Fruit fly (Drosophila melanogaster): Measurements from ENCODE around the gene Cpr30B.

Gene Cpr30B

DNA sequence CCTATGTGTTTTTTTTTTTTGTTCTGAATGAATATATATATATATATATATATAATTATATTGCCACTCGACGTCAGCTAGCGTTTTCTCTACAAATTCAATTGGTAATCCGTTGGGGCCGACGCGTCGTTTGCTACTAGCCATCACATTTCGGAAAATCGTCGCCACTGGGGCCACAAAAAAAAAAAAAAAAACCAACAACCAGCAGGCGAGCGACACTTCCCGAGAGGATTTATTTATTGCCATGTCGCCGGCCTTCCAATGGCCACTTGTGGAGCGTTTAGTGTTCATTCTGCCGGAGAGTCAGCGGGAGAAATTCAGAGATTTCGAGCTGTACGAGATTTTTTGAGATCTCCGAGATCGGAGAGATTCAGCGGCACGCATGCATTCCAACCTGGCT lies 8.2 kb downstream of the Cpr30B start:
- no peak for TF ChIP-seq noc (tag; optimal IDR thresholded peaks at IDR 0.05)

dm6 chr2L:9557858-9558257 lies 15.2 kb downstream of the Cpr30B start:
- TF ChIP-seq noc (tag; optimal IDR thresholded peaks at IDR 0.05) = no peak

DNA sequence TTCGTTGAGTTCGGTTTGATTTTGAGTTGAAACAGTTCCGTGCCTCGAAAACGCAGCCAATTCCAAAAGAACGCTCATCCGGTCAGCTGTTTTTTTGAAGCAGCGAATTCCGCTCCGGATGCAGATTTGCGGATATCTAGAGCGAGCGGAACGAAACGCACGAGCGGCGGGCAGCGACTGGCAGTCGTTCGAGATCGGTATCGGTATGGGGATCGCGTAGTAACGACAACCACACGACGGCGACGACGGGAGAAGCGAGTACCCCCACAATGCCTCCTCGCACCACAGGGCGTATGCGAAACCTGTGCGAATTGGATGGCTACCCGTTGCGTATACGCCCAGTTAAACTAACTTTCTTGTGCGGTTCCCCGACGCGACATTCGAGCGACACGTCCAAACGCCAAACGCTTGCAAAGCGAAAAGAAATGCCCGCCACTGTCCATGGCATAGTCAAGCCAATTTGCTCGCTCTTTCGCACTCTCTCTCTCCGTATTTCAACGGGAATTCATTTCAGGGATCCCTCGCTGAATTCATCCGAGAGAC lies 17.4 kb downstream of the Cpr30B start:
- no peak for TF ChIP-seq noc (tag; optimal IDR thresholded peaks at IDR 0.05)

DNA sequence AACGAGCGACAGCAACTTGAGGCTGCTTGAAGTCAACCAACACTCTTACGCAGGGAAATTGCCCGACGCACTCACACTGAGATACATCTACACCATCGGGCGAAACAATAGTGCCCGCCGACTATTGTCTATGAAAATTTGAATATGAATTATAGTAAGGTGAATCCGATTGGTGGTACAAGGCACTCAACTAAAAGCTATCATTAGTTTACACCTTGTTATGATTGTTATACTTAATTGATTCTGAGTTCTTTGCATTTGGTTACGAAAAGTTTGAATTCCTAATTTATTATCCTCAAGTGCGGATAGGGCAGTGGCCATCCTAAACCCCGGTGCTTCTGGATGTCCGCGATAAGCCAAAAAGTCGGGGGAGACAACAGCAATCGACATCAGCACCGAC lies 20.0 kb downstream of the Cpr30B start:
- no peak for TF ChIP-seq noc (tag; optimal IDR thresholded peaks at IDR 0.05)

DNA sequence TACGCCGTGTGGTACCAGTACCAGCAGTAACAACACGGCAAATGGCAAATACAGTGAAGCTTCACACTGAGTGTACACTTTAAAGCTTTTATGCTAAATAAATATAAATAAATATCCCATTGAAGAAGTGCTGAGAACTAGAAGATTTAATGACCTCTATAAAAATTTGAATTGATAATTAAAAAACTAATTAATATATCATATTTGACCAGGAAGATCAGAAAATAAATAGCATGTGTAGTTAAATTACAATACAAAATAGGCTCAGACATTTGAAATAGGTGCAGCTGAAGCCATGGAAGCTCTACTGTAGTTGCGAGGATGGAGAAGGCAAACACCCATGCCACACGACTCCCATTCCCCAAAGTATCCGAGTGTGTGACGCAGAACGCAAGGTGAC lies 21.8 kb downstream of the Cpr30B start:
- TF ChIP-seq noc (tag; optimal IDR thresholded peaks at IDR 0.05) = peak; percentile 18

dm6 chr2L:9565387-9565786 lies 22.7 kb downstream of the Cpr30B start, which contains the start of gene CG46468:
TSS of gene CG46468 (minus strand) at chr2L:9565438.
- no peak for TF ChIP-seq noc (tag; optimal IDR thresholded peaks at IDR 0.05)

- TF ChIP-seq noc (tag; optimal IDR thresholded peaks at IDR 0.05) = no peak
Measured at dm6 chr2L:9566656-9567055, 24.0 kb downstream of the Cpr30B start, which contains the start of gene jp. TSS of gene jp (minus strand) at chr2L:9566750.

DNA sequence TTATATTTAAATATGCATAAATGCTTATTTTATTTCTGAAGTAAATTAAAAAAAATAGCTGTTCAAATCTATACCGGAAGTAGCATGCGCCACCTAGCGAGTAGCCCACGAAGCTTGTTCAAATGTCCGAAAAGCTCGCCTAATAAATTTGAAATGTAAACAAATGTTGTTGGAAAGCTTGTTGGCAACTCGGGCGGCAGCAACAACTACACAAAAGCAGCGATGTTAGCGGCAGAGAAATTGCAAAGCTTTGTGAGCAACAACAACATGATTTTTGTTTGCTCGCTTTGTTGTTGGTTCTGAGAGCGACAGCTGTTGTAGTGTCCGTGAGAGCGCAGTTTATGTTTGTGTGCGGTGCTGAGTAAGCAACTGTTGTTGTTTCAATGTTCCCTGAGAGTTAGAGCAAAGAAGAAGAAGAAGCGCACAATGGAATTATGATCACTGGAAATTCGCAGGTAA lies 24.7 kb downstream of the Cpr30B start:
- TF ChIP-seq noc (tag; optimal IDR thresholded peaks at IDR 0.05) = peak; percentile 81

DNA sequence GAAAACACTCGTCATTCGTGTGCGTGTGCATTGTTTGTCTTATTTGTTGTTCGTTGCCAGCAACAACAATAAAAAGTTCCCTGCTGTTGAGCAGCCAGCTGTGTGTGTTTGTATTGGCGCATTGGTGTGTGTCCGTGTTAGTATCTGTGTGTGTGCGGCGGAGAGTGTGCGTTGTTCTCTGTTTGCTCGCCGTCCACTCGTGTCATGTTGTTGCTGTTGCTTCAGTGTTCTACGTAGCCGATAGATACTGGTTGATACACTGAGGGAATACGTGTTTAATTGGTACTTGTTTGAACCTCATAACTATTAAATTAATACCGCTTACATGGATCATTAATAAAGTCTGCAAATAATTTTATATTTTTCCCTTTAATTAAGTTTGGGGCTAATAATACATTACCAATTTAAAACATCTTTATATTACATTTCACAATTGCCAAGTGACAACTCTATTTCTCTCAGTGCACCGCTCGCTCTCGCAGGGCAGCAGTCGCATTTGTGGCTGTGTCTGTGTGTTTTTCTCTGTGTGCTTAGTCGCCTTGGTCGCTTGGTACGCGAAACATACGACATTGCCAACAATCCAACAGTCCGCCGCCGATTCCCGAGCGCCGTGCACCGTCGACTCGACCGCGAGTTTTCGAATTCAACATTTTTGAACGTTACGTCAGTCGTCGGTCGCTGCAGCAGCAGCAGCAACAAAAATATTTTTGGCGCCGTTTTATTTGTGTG lies 25.8 kb downstream of the Cpr30B start, which contains the start of gene brwl:
brwl (plus strand) TSS at position 531 of the 729 bp plus-strand sequence.
- peak; percentile 99 for TF ChIP-seq noc (tag; optimal IDR thresholded peaks at IDR 0.05)

- no peak for TF ChIP-seq noc (tag; optimal IDR thresholded peaks at IDR 0.05)
Measured at dm6 chr2L:9569131-9569530, 26.5 kb downstream of the Cpr30B start.

DNA sequence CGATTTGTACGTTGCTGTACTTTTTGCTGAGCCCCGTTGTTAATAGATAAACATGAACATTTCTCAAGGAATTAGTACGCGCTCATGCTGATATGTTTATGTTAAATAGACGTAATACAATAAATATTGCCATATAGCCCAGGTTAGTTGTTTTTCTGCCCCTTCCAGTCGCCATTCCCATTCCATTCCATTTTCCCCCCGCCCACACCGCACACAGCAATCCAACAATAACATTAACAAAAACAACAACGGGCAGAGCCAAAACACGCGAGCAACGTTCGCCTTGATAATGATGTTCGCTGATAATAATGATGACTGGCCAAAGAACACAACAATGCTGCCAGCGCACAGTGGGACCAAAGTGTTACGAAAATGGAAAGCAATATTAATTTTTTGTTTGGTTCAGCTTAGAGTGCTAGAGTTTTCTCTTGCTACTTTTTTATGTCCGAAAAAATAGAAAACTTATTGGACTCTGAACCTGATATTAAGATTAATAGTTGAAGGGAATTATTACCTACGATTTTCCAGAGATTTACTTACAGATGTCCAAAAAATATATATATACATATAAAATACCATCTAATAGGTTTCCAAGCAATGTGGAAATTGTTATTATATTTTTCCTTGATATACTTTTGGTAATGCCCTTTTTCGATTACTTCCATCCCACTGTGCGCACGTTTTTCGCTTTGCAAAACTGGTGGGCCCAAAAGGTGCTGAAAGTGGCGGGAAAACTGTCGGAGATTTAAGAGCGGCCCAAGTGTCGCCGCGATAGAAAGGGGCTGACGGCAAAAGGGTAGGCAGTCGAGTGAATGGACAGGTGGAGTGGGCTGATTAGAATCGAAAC lies 27.1 kb downstream of the Cpr30B start:
- peak; percentile 98 for TF ChIP-seq noc (tag; optimal IDR thresholded peaks at IDR 0.05)

- TF ChIP-seq noc (tag; optimal IDR thresholded peaks at IDR 0.05) = no peak
Measured at dm6 chr2L:9570673-9571193, 28.1 kb downstream of the Cpr30B start.

dm6 chr2L:9576269-9576933 lies 33.7 kb downstream of the Cpr30B start, which contains the start of gene Mtpalpha:
TSS of gene Mtpalpha (minus strand) at chr2L:9576769.
- TF ChIP-seq noc (tag; optimal IDR thresholded peaks at IDR 0.05) = peak; percentile 67

DNA sequence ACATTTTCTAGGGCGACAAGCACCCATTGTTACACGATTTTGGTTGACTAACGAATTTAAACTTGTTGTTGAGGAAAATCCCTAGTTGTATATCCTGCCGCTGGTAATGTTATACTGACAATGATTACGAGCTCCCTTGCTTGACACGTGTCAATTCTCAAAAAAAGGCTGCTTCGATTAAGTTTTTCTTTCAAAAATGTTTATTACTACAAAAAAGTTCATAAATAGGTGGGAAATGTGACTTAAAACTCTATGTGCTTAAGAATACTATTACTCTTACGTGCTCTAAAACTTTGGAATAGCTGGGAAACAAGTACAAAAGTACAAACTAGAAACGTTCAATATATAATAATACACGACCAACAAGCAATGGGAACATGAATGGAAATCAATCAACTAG lies 36.9 kb downstream of the Cpr30B start, which contains the start of gene CG31709:
CG31709 (minus strand) TSS at position 101 of the 400 bp plus-strand sequence.
- no peak for TF ChIP-seq noc (tag; optimal IDR thresholded peaks at IDR 0.05)

DNA sequence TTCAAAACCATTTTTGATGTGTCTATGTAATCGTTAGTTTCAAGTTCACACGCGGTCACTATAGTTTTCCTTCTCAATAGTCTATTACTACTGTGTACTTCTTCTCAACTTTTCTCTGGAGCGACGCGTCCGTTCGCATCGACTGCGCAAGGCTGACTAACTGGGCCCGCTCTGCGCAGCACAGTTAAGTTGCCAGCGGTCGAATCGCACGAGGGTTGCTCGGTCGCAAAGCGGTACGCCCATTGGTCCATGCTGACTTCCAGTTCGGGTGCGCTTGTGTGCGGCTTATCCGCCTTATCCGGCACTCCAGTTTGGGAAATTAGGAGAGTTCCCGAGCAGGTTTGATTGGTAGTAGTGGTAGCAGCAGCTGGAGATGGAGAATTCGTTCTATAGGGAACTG lies 38.9 kb downstream of the Cpr30B start, which contains the start of gene gcm:
gcm (minus strand) TSS at position 164 of the 400 bp plus-strand sequence.
- TF ChIP-seq noc (tag; optimal IDR thresholded peaks at IDR 0.05) = no peak

All from whole organism, larva.